Worm (Caenorhabditis elegans): ENCODE measurements around the gene C50D2.7.

DNA sequence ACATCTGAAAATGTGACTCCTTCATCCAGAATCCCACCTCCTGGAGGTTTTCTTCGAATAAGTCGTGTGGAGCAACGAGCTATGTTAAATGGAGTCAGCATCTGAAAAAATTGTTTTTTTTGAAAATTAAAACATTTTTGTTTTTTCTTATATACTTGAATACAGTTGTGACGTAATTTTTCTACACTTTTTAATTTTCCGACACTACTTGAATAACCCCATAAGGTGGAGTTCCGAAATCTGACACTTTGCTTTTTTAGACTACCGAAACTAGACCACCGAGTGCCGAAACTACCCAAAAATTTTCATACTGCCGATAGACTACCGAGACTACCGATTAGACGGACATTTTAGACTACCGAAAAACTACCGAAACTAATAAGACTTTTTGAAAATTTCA, 3.7 kb downstream of the C50D2.7 start, which contains the start of gene mcat-1:
- TF ChIP-seq elt-1 (tag; optimal IDR thresholded peaks at IDR 0.05; ENCODE audit: borderline replicate concordance, insufficient read depth): no peak
- no peak for TF ChIP-seq pha-4 (tag; optimal IDR thresholded peaks at IDR 0.05)
- TF ChIP-seq unc-62 (GFP tag; optimal IDR thresholded peaks at IDR 0.05): no peak
- no peak for TF ChIP-seq hlh-1 (tag; optimal IDR thresholded peaks at IDR 0.05)
- no peak for TF ChIP-seq mep-1 (tag; optimal IDR thresholded peaks at IDR 0.05)
- no peak for TF ChIP-seq blmp-1 (tag; optimal IDR thresholded peaks at IDR 0.05)
- TF ChIP-seq lsy-2 (tag; optimal IDR thresholded peaks at IDR 0.05): no peak
- no peak for TF ChIP-seq nhr-76 (tag; optimal IDR thresholded peaks at IDR 0.05)
- TF ChIP-seq nhr-12 (tag; optimal IDR thresholded peaks at IDR 0.05): no peak
- TF ChIP-seq ham-2 (GFP tag; optimal IDR thresholded peaks at IDR 0.05): no peak

Data from whole organism, mixed stage, embryonic.